Worm (Caenorhabditis elegans) whole organism, L2 larva: Measurements from ENCODE around the gene abi-1.

Experiments
- R02D3.7 ChIP-seq: fragments of 150-350 bp; optimal IDR thresholded peaks from 2 replicates; lab custom pipeline; 2014; ENCODE audit warnings: missing biosample characterization, missing genetic modification characterization
- aly-2 ChIP-seq: fragments of 150-350 bp; optimal IDR thresholded peaks from 2 replicates; lab custom pipeline; 2014; ENCODE audit warnings: missing biosample characterization, missing genetic modification characterization
- dmd-4 ChIP-seq: sonication (generic microtip); optimal IDR thresholded peaks from 2 replicates; lab custom pipeline; 2017; ENCODE audit warnings: missing biosample characterization, missing genetic modification characterization
- lin-11 ChIP-seq: fragments of 150-350 bp; sonication (generic microtip); optimal IDR thresholded peaks from 2 replicates; lab custom pipeline; 2014; ENCODE audit warnings: missing biosample characterization, missing genetic modification characterization, inconsistent platforms, mixed read lengths
- nhr-10 ChIP-seq: sonication (generic microtip); optimal IDR thresholded peaks from 2 replicates; lab custom pipeline; 2017; ENCODE audit warnings: missing biosample characterization, missing genetic modification characterization
- nhr-12 ChIP-seq: fragments of 150-350 bp; optimal IDR thresholded peaks from 2 replicates; lab custom pipeline; 2014; ENCODE audit warnings: missing biosample characterization, missing genetic modification characterization
- nhr-237 ChIP-seq: fragments of 150-350 bp; optimal IDR thresholded peaks from 2 replicates; lab custom pipeline; 2014; ENCODE audit warnings: missing biosample characterization, missing genetic modification characterization
- nhr-25 ChIP-seq: fragments of 150-350 bp; sonication (generic microtip); optimal IDR thresholded peaks from 3 replicates; lab custom pipeline; 2014; ENCODE audit warnings: missing biosample characterization, missing genetic modification characterization
- nhr-77 ChIP-seq: fragments of 150-350 bp; optimal IDR thresholded peaks from 2 replicates; lab custom pipeline; 2014; ENCODE audit warnings: missing biosample characterization, missing genetic modification characterization
- sma-9 ChIP-seq, 2 experiments: fragments of 150-350 bp in 1 of 2; sonication (generic microtip) in 1 of 2; optimal IDR thresholded peaks; 2 replicates each; lab custom pipeline; 2014 to 2016; ENCODE audit warnings: missing genetic modification characterization in 2 of 2, mild to moderate bottlenecking in 1 of 2, missing biosample characterization in 1 of 2, missing compliant biosample characterization in 1 of 2, missing genetic modification reagents in 1 of 2, moderate library complexity in 1 of 2
- unc-39 ChIP-seq: fragments of 150-350 bp; optimal IDR thresholded peaks from 2 replicates; lab custom pipeline; 2014; ENCODE audit warnings: missing biosample characterization, missing genetic modification characterization
- unc-62 ChIP-seq: fragments of 150-350 bp; optimal IDR thresholded peaks from 2 replicates; lab custom pipeline; 2014; ENCODE audit warnings: missing biosample characterization, missing genetic modification reagents, missing genetic modification characterization
- ztf-1 ChIP-seq: fragments of 200-800 bp; sonication (Bioruptor generic); conservative IDR thresholded peaks from 2 replicates; pipeline ENCODE4 v1.3.6; 2022; ENCODE audit warnings: missing genetic modification characterization, missing compliant biosample characterization
- ztf-11 ChIP-seq: sonication (generic microtip); optimal IDR thresholded peaks from 2 replicates; lab custom pipeline; 2017; ENCODE audit warnings: missing biosample characterization, missing genetic modification characterization

- no peak for TF ChIP-seq R02D3.7
- no peak for TF ChIP-seq ztf-1 (GFP tag; lab: Robert Waterston, UW)
- TF ChIP-seq unc-62 (GFP tag; lab: Kevin White, UChicago), result no peak
- TF ChIP-seq dmd-4, result no peak
- no peak for TF ChIP-seq nhr-77 (tag; lab: Kevin White, UChicago)
- no peak for TF ChIP-seq nhr-12 (tag; lab: Kevin White, UChicago)
- TF ChIP-seq lin-11, result no peak
- no peak for TF ChIP-seq unc-39 (tag; lab: Kevin White, UChicago)
- TF ChIP-seq nhr-25 (tag; lab: Kevin White, UChicago), result no peak
- TF ChIP-seq nhr-237, result no peak
- TF ChIP-seq ztf-11, result no peak
- TF ChIP-seq sma-9 (GFP tag; optimal IDR thresholded peaks at IDR 0.05; lab: Kevin White, UChicago), result no peak
- TF ChIP-seq sma-9 (tag; optimal IDR thresholded peaks at IDR 0.05; lab: Kevin White, UChicago), result no peak
- TF ChIP-seq nhr-10, result no peak
- no peak for TF ChIP-seq aly-2 (tag; lab: Kevin White, UChicago)
Measured at ce11 chrIII:5719105-5719831, 26.7 kb upstream of the abi-1 start.
